Worm (Caenorhabditis elegans) whole organism, young adult: ENCODE measurements around the gene C49C8.5.

Experiments
- F10E7.11 ChIP-seq: sonication (generic microtip); optimal IDR thresholded peaks from 2 replicates; lab custom pipeline; 2017; ENCODE audit warnings: mild to moderate bottlenecking, missing genetic modification characterization, moderate library complexity, missing compliant biosample characterization
- ets-4 ChIP-seq: fragments of 200-800 bp; sonication (Bioruptor generic); optimal IDR thresholded peaks from 2 replicates; lab custom pipeline; 2018; ENCODE audit warnings: mild to moderate bottlenecking, missing genetic modification characterization, missing compliant biosample characterization
- hlh-26 ChIP-seq: fragments of 200-800 bp; sonication (Bioruptor generic); conservative IDR thresholded peaks from 2 replicates; pipeline ENCODE4 v1.3.6; 2022; ENCODE audit warnings: missing genetic modification reagents, missing genetic modification characterization, missing compliant biosample characterization
- lag-1 ChIP-seq: fragments of 200-800 bp; sonication (Bioruptor generic); IDR thresholded peaks from 2 replicates; pipeline ENCODE4 v1.3.6; 2022; ENCODE audit warnings: missing genetic modification reagents, missing genetic modification characterization, missing compliant biosample characterization
- nfya-1 ChIP-seq: sonication (generic microtip); optimal IDR thresholded peaks from 2 replicates; lab custom pipeline; 2017; ENCODE audit warnings: antibody characterized with exemption, missing compliant biosample characterization, missing genetic modification characterization, borderline replicate concordance; ENCODE audit not compliant: insufficient read depth
- pha-4 ChIP-seq: fragments of 150-350 bp; sonication (generic microtip); optimal IDR thresholded peaks from 2 replicates; lab custom pipeline; 2014; ENCODE audit warnings: missing biosample characterization, missing genetic modification reagents, missing genetic modification characterization
- rpc-1 ChIP-seq, 2 experiments: fragments of 150-350 bp in 1 of 2; sonication (generic microtip) in 1 of 2; optimal IDR thresholded peaks; 2 replicates each; lab custom pipeline; 2014 to 2018; ENCODE audit warnings: missing biosample characterization in 1 of 2, missing genetic modification characterization in 1 of 2, missing genetic modification reagents in 1 of 2, missing genotype in 1 of 2
- sea-2 ChIP-seq: fragments of 200-800 bp; sonication (Bioruptor generic); IDR thresholded peaks from 2 replicates; pipeline ENCODE4 v1.3.6; 2022; ENCODE audit warnings: missing genetic modification characterization, missing compliant biosample characterization
- snpc-4 ChIP-seq, 5 experiments: fragments of 150-350 bp in 1 of 5; sonication (generic microtip) in 4 of 5; optimal IDR thresholded peaks; 2 replicates each; lab custom pipeline; 2014 to 2018; ENCODE audit warnings: missing genetic modification characterization in 5 of 5, missing biosample characterization in 3 of 5, antibody characterized with exemption in 2 of 5, mild to moderate bottlenecking in 2 of 5, missing compliant biosample characterization in 2 of 5, missing genotype in 2 of 5, moderate library complexity in 2 of 5, missing genetic modification reagents in 1 of 5
- zfh-2 ChIP-seq: fragments of 200-800 bp; sonication (Bioruptor generic); conservative IDR thresholded peaks from 2 replicates; pipeline ENCODE4 v1.3.6; 2022; ENCODE audit warnings: missing genetic modification reagents, missing genetic modification characterization, missing compliant biosample characterization

DNA sequence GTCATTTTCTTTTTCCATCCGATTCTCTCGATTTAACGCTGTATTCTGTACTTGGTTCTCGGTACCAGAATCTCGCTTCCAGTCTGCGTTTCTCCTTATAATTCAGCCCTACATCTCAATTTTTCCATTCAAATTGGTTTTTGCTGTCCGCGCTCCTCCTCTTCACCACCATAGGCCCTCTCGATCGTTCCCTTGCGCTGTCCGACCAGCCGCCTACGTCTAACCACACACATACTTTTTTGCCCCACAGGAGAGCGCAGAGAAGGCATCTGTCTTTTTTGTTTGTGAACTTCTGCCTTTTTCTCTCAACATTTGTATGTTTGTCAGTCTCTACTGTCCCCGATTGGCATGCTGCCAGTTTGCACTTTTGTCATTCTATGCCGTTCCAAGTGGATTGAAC lies 26.1 kb downstream of the C49C8.5 start, which contains the start of gene F42A9.11:
- TF ChIP-seq F10E7.11 (tag; lab: Kevin White, UChicago) (no peak), zfh-2 (GFP tag; lab: Robert Waterston, UW) (peak; percentile 89), sea-2 (no peak), pha-4 (tag; lab: Kevin White, UChicago) (no peak), ets-4 (no peak), nfya-1 (tag; lab: Kevin White, UChicago) (no peak), lag-1 (GFP tag; lab: Robert Waterston, UW) (no peak), snpc-4 (GFP tag; optimal IDR thresholded peaks at IDR 0.05; lab: Kevin White, UChicago) (no peak), snpc-4 (tag; optimal IDR thresholded peaks at IDR 0.05; lab: Kevin White, UChicago) (peak in 3 of 4 experiments; percentile 9 to 29 (median 11)), hlh-26 (GFP tag; lab: Robert Waterston, UW) (no peak), rpc-1 (optimal IDR thresholded peaks at IDR 0.05; lab: Kevin White, UChicago) (no peak), rpc-1 (tag; optimal IDR thresholded peaks at IDR 0.05; lab: Kevin White, UChicago) (no peak)
